Worm (Caenorhabditis elegans): ENCODE data around the gene srp-1.
"Not testable (repeated sequence)": the region's sequence is repeated elsewhere in the genome, so short reads cannot be mapped to it uniquely, and the experiment has no call there.

- TF ChIP-seq hlh-26 (GFP tag; conservative IDR thresholded peaks at IDR 0.05); pha-4 (tag; optimal IDR thresholded peaks at IDR 0.05); nhr-27 (tag; optimal IDR thresholded peaks at IDR 0.05); pbrm-1 (GFP tag; IDR thresholded peaks at IDR 0.05); F37B4.10 (GFP tag; IDR thresholded peaks at IDR 0.05); F49E8.2 (tag; optimal IDR thresholded peaks at IDR 0.05; ENCODE audit: insufficient read depth); nhr-90 (tag; optimal IDR thresholded peaks at IDR 0.05); madf-8 (GFP tag; conservative IDR thresholded peaks at IDR 0.05): not testable (repeated sequence)
Observed at ce11 chrV:706449-706848, 46.6 kb upstream of the srp-1 start.
